Worm (Caenorhabditis elegans) whole organism, mixed stage, embryonic: ENCODE measurements around the gene C26E6.1.

Experiments used
- blmp-1 ChIP-seq: fragments of 150-350 bp; optimal IDR thresholded peaks from 2 replicates; lab custom pipeline; 2014; ENCODE audit warnings: missing biosample characterization, missing genetic modification characterization
- lin-13 ChIP-seq: fragments of 150-350 bp; optimal IDR thresholded peaks from 2 replicates; lab custom pipeline; 2014; ENCODE audit warnings: missing biosample characterization, missing genetic modification characterization
- mep-1 ChIP-seq: fragments of 150-350 bp; optimal IDR thresholded peaks from 2 replicates; lab custom pipeline; 2017; ENCODE audit warnings: missing biosample characterization, missing genetic modification reagents, missing genetic modification characterization, inconsistent platforms
- nhr-28 ChIP-seq: fragments of 150-350 bp; optimal IDR thresholded peaks from 2 replicates; lab custom pipeline; 2014; ENCODE audit warnings: missing biosample characterization, missing genetic modification characterization
- nhr-76 ChIP-seq: sonication (generic microtip); optimal IDR thresholded peaks from 2 replicates; lab custom pipeline; 2017; ENCODE audit warnings: missing biosample characterization, missing genetic modification characterization
- snpc-4 ChIP-seq: fragments of 150-350 bp; optimal IDR thresholded peaks from 2 replicates; lab custom pipeline; 2014; ENCODE audit warnings: missing biosample characterization, missing genetic modification characterization
- unc-39 ChIP-seq: fragments of 150-350 bp; optimal IDR thresholded peaks from 2 replicates; lab custom pipeline; 2014; ENCODE audit warnings: missing biosample characterization, missing genetic modification characterization
- unc-62 ChIP-seq: fragments of 150-350 bp; optimal IDR thresholded peaks from 2 replicates; lab custom pipeline; 2014; ENCODE audit warnings: missing biosample characterization, missing genetic modification reagents, missing genetic modification characterization
- ztf-11 ChIP-seq: fragments of 150-350 bp; optimal IDR thresholded peaks from 2 replicates; lab custom pipeline; 2014; ENCODE audit warnings: missing biosample characterization, missing genetic modification characterization

DNA sequence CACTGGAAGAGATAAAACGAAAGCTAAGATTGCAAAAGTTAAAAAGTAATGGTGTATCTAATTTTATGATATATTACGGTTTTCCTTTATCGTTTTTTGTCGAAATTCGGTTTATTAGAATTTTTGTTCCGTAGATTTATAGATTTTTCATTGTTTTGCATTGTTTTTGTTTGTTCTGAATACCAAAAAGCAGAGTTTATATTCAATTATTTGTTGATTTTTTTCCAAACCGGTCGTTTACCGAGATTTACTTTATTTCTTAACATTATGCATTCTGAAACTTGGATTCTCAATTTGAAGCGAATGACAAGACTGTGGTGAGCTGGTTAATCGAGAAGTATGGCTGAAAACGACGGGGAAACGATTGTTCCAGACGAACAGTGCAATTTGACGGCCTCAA lies 19.6 kb upstream of the C26E6.1 start, which contains the start of gene fsn-1:
- TF ChIP-seq mep-1 (no peak), nhr-76 (tag; lab: Kevin White, UChicago) (no peak), unc-62 (GFP tag; lab: Kevin White, UChicago) (no peak), ztf-11 (tag; lab: Kevin White, UChicago) (no peak), nhr-28 (no peak), blmp-1 (tag; lab: Kevin White, UChicago) (no peak), unc-39 (no peak), lin-13 (no peak), snpc-4 (tag; lab: Kevin White, UChicago) (no peak)
